Fruit fly (Drosophila melanogaster) whole organism, embryonic: ENCODE data around the gene GIIIspla2.

ENCODE experiments used
- Asciz ChIP-seq: fragments of 200-800 bp; sonication (Bioruptor generic); optimal IDR thresholded peaks from 2 replicates; lab custom pipeline; 2017; ENCODE audit warnings: missing biosample characterization, mild to moderate bottlenecking, missing genetic modification characterization, missing genetic modification reagents
- B-H2 ChIP-seq: fragments of 200-800 bp; sonication (Bioruptor generic); optimal IDR thresholded peaks from 2 replicates; lab custom pipeline; 2018; ENCODE audit warnings: missing biosample characterization, mild to moderate bottlenecking, missing genetic modification characterization
- CG10979 ChIP-seq: fragments of 200-800 bp; sonication (Bioruptor generic); optimal IDR thresholded peaks from 2 replicates; lab custom pipeline; 2018; ENCODE audit warnings: missing biosample characterization, mild to moderate bottlenecking, missing genetic modification characterization, moderate library complexity
- CG11085 ChIP-seq: fragments of 200-800 bp; sonication (Bioruptor generic); IDR thresholded peaks from 2 replicates; pipeline ENCODE4 v1.3.6; 2022; ENCODE audit warnings: missing biosample characterization, missing genetic modification characterization
- CG12071 ChIP-seq: fragments of 200-800 bp; sonication (Bioruptor generic); optimal IDR thresholded peaks from 3 replicates; lab custom pipeline; 2018; ENCODE audit warnings: missing biosample characterization, mild to moderate bottlenecking, missing genetic modification characterization
- CG12744 ChIP-seq: fragments of 200-800 bp; sonication (Bioruptor generic); optimal IDR thresholded peaks from 2 replicates; lab custom pipeline; 2016; ENCODE audit warnings: missing biosample characterization, missing genetic modification characterization
- CG13894 ChIP-seq: fragments of 200-800 bp; sonication (Bioruptor generic); optimal IDR thresholded peaks from 3 replicates; lab custom pipeline; 2018; ENCODE audit warnings: missing biosample characterization, mild to moderate bottlenecking, missing genetic modification characterization, moderate library complexity
- CG14965 ChIP-seq: fragments of 200-800 bp; sonication (Bioruptor generic); optimal IDR thresholded peaks from 2 replicates; lab custom pipeline; 2016; ENCODE audit warnings: missing biosample characterization, missing genetic modification characterization, borderline replicate concordance
- CG15514 ChIP-seq: fragments of 200-800 bp; sonication (Bioruptor generic); optimal IDR thresholded peaks from 3 replicates; lab custom pipeline; 2017; ENCODE audit warnings: missing biosample characterization, missing genetic modification characterization, mild to moderate bottlenecking, moderate library complexity, missing genetic modification reagents
- CG16813 ChIP-seq: fragments of 200-800 bp; sonication (Bioruptor generic); IDR thresholded peaks from 3 replicates; pipeline ENCODE4 v1.3.6; 2022; ENCODE audit warnings: missing biosample characterization, missing genetic modification characterization; ENCODE audit not compliant: partially characterized antibody
- CG16863 ChIP-seq: fragments of 200-800 bp; sonication (Bioruptor generic); optimal IDR thresholded peaks from 3 replicates; lab custom pipeline; 2016; ENCODE audit warnings: missing biosample characterization, missing genetic modification characterization
- CG32772 ChIP-seq: fragments of 200-800 bp; sonication (Bioruptor generic); IDR thresholded peaks from 2 replicates; pipeline ENCODE4 v1.3.6; 2022; ENCODE audit warnings: missing biosample characterization, missing genetic modification characterization
- CG33557 ChIP-seq: fragments of 200-800 bp; sonication (Bioruptor generic); optimal IDR thresholded peaks from 2 replicates; lab custom pipeline; 2019; ENCODE audit warnings: missing biosample characterization, mild to moderate bottlenecking, missing genetic modification characterization, moderate library complexity
- CG43689 ChIP-seq: fragments of 200-800 bp; sonication (Bioruptor generic); IDR thresholded peaks from 2 replicates; pipeline ENCODE4 v1.3.6; 2022; ENCODE audit warnings: missing biosample characterization, missing genetic modification characterization
- CG4820 ChIP-seq: fragments of 200-800 bp; sonication (Bioruptor generic); optimal IDR thresholded peaks from 3 replicates; lab custom pipeline; 2016; ENCODE audit warnings: missing biosample characterization, missing genetic modification characterization
- CG5953 ChIP-seq: fragments of 200-800 bp; sonication (Bioruptor generic); IDR thresholded peaks from 2 replicates; pipeline ENCODE4 v1.3.6; 2022; ENCODE audit warnings: missing biosample characterization, missing genetic modification characterization
- CG6683 ChIP-seq: fragments of 200-800 bp; sonication (Bioruptor generic); optimal IDR thresholded peaks from 2 replicates; lab custom pipeline; 2017; ENCODE audit warnings: missing biosample characterization, mild to moderate bottlenecking, missing genetic modification characterization, missing genetic modification reagents
- CG7271 ChIP-seq: fragments of 200-800 bp; sonication (Bioruptor generic); optimal IDR thresholded peaks from 2 replicates; lab custom pipeline; 2018; ENCODE audit warnings: missing biosample characterization, mild to moderate bottlenecking, missing genetic modification characterization, moderate library complexity
- CG7745 ChIP-seq: fragments of 200-800 bp; sonication (Bioruptor generic); optimal IDR thresholded peaks from 2 replicates; lab custom pipeline; 2018; ENCODE audit warnings: missing biosample characterization, mild to moderate bottlenecking, missing genetic modification characterization, moderate library complexity
- CG8359 ChIP-seq: fragments of 200-800 bp; sonication (Bioruptor generic); optimal IDR thresholded peaks from 2 replicates; lab custom pipeline; 2017; ENCODE audit warnings: missing biosample characterization, mild to moderate bottlenecking, missing genetic modification characterization, borderline replicate concordance
- Dad ChIP-seq: fragments of 200-800 bp; sonication (Bioruptor generic); optimal IDR thresholded peaks from 3 replicates; lab custom pipeline; 2016; ENCODE audit warnings: missing biosample characterization, missing genetic modification characterization
- Dek ChIP-seq: fragments of 200-800 bp; sonication (Bioruptor generic); optimal IDR thresholded peaks from 3 replicates; lab custom pipeline; 2019; ENCODE audit warnings: missing biosample characterization, mild to moderate bottlenecking, missing genetic modification characterization, moderate library complexity
- Dip3 ChIP-seq: fragments of 200-800 bp; sonication (Bioruptor generic); optimal IDR thresholded peaks from 3 replicates; lab custom pipeline; 2016; ENCODE audit warnings: missing biosample characterization, missing genetic modification characterization
- Doc2 ChIP-seq: fragments of 200-800 bp; sonication (Bioruptor generic); IDR thresholded peaks from 2 replicates; pipeline ENCODE4 v1.3.6; 2022; ENCODE audit warnings: missing biosample characterization, missing genetic modification characterization
- H15 ChIP-seq: fragments of 200-800 bp; sonication (Bioruptor generic); IDR thresholded peaks from 3 replicates; pipeline ENCODE4 v1.3.6; 2022; ENCODE audit warnings: missing biosample characterization, missing genetic modification characterization
- HLH54F ChIP-seq: fragments of 200-800 bp; sonication (Bioruptor generic); optimal IDR thresholded peaks from 3 replicates; lab custom pipeline; 2016; ENCODE audit warnings: missing biosample characterization, missing genetic modification characterization
- HLHmδ ChIP-seq: fragments of 200-800 bp; sonication (Bioruptor generic); optimal IDR thresholded peaks from 2 replicates; lab custom pipeline; 2018; ENCODE audit warnings: missing biosample characterization, mild to moderate bottlenecking, missing genetic modification characterization, moderate library complexity
- Kr ChIP-seq: fragments of 200-800 bp; sonication (Bioruptor generic); optimal IDR thresholded peaks from 2 replicates; lab custom pipeline; 2017; ENCODE audit warnings: missing biosample characterization, mild to moderate bottlenecking, missing genetic modification characterization
- Sry-δ ChIP-seq: fragments of 200-800 bp; sonication (Bioruptor generic); optimal IDR thresholded peaks from 2 replicates; lab custom pipeline; 2016; ENCODE audit warnings: missing biosample characterization, missing genetic modification characterization
- ato ChIP-seq: fragments of 200-800 bp; sonication (Bioruptor generic); IDR thresholded peaks from 2 replicates; pipeline ENCODE4 v1.3.6; 2022; ENCODE audit warnings: missing biosample characterization, missing genetic modification characterization; ENCODE audit not compliant: partially characterized antibody
- az2 ChIP-seq: fragments of 200-800 bp; sonication (Bioruptor generic); optimal IDR thresholded peaks from 3 replicates; lab custom pipeline; 2016; ENCODE audit warnings: missing biosample characterization, missing genetic modification characterization
- dati ChIP-seq: fragments of 200-800 bp; sonication (Bioruptor generic); IDR thresholded peaks from 2 replicates; pipeline ENCODE4 v1.3.6; 2022; ENCODE audit warnings: missing biosample characterization, missing genetic modification characterization
- disco-r ChIP-seq: fragments of 200-800 bp; sonication (Bioruptor generic); optimal IDR thresholded peaks from 2 replicates; lab custom pipeline; 2016; ENCODE audit warnings: missing biosample characterization, missing genetic modification characterization
- en ChIP-seq: fragments of 200-800 bp; sonication (Bioruptor generic); optimal IDR thresholded peaks from 2 replicates; lab custom pipeline; 2016; ENCODE audit warnings: missing biosample characterization, missing genetic modification characterization
- esg ChIP-seq: fragments of 200-800 bp; sonication (Bioruptor generic); conservative IDR thresholded peaks from 2 replicates; pipeline ENCODE4 v1.3.6; 2022; ENCODE audit warnings: missing biosample characterization, missing genetic modification characterization
- exex ChIP-seq: fragments of 200-800 bp; sonication (Bioruptor generic); optimal IDR thresholded peaks from 4 replicates; lab custom pipeline; 2018; ENCODE audit warnings: missing biosample characterization, mild to moderate bottlenecking, missing genetic modification characterization, moderate library complexity
- fu2 ChIP-seq: fragments of 200-800 bp; sonication (Bioruptor generic); optimal IDR thresholded peaks from 2 replicates; lab custom pipeline; 2016; ENCODE audit warnings: missing biosample characterization, missing genetic modification characterization
- gfzf ChIP-seq: fragments of 200-800 bp; sonication (Bioruptor generic); optimal IDR thresholded peaks from 2 replicates; lab custom pipeline; 2016; ENCODE audit warnings: missing biosample characterization, mild to moderate bottlenecking, missing genetic modification characterization, moderate library complexity
- gsb-n ChIP-seq: fragments of 200-800 bp; sonication (Bioruptor generic); optimal IDR thresholded peaks from 3 replicates; lab custom pipeline; 2018; ENCODE audit warnings: missing biosample characterization, mild to moderate bottlenecking, missing genetic modification characterization
- hkb ChIP-seq, 2 experiments: fragments of 200-800 bp in 1 of 2; fragments of >200 bp in 1 of 2; sonication (Bioruptor generic) in 1 of 2; IDR thresholded peaks in 1 of 2; optimal IDR thresholded peaks in 1 of 2; 2 replicates each; pipeline versions ENCODE4 v1.3.6 to Lab custom; 2017 to 2022; ENCODE audit warnings: missing biosample characterization in 1 of 2, missing genetic modification characterization in 1 of 2
- otp ChIP-seq: fragments of 200-800 bp; sonication (Bioruptor generic); IDR thresholded peaks from 3 replicates; pipeline ENCODE4, ENCODE4 v1.3.6; 2022; ENCODE audit warnings: missing biosample characterization, missing genetic modification characterization
- p53 ChIP-seq: fragments of 200-800 bp; sonication (Bioruptor generic); optimal IDR thresholded peaks from 2 replicates; lab custom pipeline; 2016; ENCODE audit warnings: missing biosample characterization, missing genetic modification characterization
- pb ChIP-seq: fragments of 200-800 bp; sonication (Bioruptor generic); optimal IDR thresholded peaks from 3 replicates; lab custom pipeline; 2016; ENCODE audit warnings: missing biosample characterization, missing genetic modification characterization
- pnt ChIP-seq: fragments of 200-800 bp; sonication (Bioruptor generic); optimal IDR thresholded peaks from 3 replicates; lab custom pipeline; 2016; ENCODE audit warnings: missing biosample characterization, missing genetic modification characterization
- prd ChIP-seq, 3 experiments: fragments of >200 bp in 2 of 3; fragments of 200-800 bp in 1 of 3; sonication (Bioruptor generic) in 1 of 3; optimal IDR thresholded peaks in 2 of 3; IDR thresholded peaks in 1 of 3; 2 replicates in 2 of 3; 3 replicates in 1 of 3; pipeline versions ENCODE4 v1.3.6 to Lab custom; 2017 to 2022; ENCODE audit warnings: missing biosample characterization in 1 of 3, missing genetic modification characterization in 1 of 3
- psq ChIP-seq: fragments of 200-800 bp; sonication (Bioruptor generic); optimal IDR thresholded peaks from 2 replicates; lab custom pipeline; 2017; ENCODE audit warnings: missing biosample characterization, missing genetic modification characterization
- pum ChIP-seq: fragments of 200-800 bp; sonication (Bioruptor generic); optimal IDR thresholded peaks from 2 replicates; lab custom pipeline; 2016; ENCODE audit warnings: missing biosample characterization, missing genetic modification characterization
- run ChIP-seq: fragments of 200-800 bp; sonication (Bioruptor generic); optimal IDR thresholded peaks from 3 replicates; lab custom pipeline; 2018; ENCODE audit warnings: missing biosample characterization, mild to moderate bottlenecking, missing genetic modification characterization
- sna ChIP-seq: fragments of 200-800 bp; sonication (Bioruptor generic); IDR thresholded peaks from 2 replicates; pipeline ENCODE4 v1.3.6; 2022; ENCODE audit warnings: missing biosample characterization, missing genetic modification characterization; ENCODE audit not compliant: partially characterized antibody
- yki ChIP-seq: fragments of >200 bp; optimal IDR thresholded peaks from 3 replicates; lab custom pipeline; 2018

The GIIIspla2 gene

dm6 chrX:8112715-8113114 lies 44.7 kb upstream of the GIIIspla2 start (continued):
- TF ChIP-seq B-H2 (GFP tag; lab: Kevin White, UChicago): no peak
- TF ChIP-seq Dip3 (GFP tag; lab: Kevin White, UChicago): peak; percentile 2
- TF ChIP-seq Doc2 (GFP tag; lab: Robert Waterston, UW): no peak
- no peak for TF ChIP-seq Asciz
- peak; percentile 2 for TF ChIP-seq fu2 (GFP tag; lab: Kevin White, UChicago)
- no peak for TF ChIP-seq CG12071 (GFP tag; lab: Kevin White, UChicago)
- TF ChIP-seq CG13894 (tag; lab: Kevin White, UChicago): no peak
- no peak for TF ChIP-seq H15 (GFP tag; lab: Robert Waterston, UW)
- TF ChIP-seq Dek (tag; lab: Kevin White, UChicago): peak; percentile 26
- TF ChIP-seq CG10979 (tag; lab: Kevin White, UChicago): no peak
- no peak for TF ChIP-seq HLHmδ
- no peak for TF ChIP-seq CG7271
- no peak for TF ChIP-seq CG43689 (GFP tag; lab: Robert Waterston, UW)
- no peak for TF ChIP-seq Dad (GFP tag; lab: Kevin White, UChicago)
- no peak for TF ChIP-seq Kr
- no peak for TF ChIP-seq p53 (GFP tag; lab: Kevin White, UChicago)
- no peak for TF ChIP-seq az2 (GFP tag; lab: Kevin White, UChicago)
- no peak for TF ChIP-seq ato
- TF ChIP-seq pum (GFP tag; lab: Kevin White, UChicago): no peak
- TF ChIP-seq hkb (optimal IDR thresholded peaks at IDR 0.05; lab: Kevin White, UChicago): no peak
- TF ChIP-seq hkb (GFP tag; IDR thresholded peaks at IDR 0.05; lab: Robert Waterston, UW): peak; percentile 39; the same call in 1 of the 2 replicates
- no peak for TF ChIP-seq CG16813
- peak; percentile 17 for TF ChIP-seq CG15514 (GFP tag; lab: Kevin White, UChicago)
- no peak for TF ChIP-seq CG5953 (GFP tag; lab: Robert Waterston, UW)
- TF ChIP-seq HLH54F: no peak
- TF ChIP-seq Sry-δ (GFP tag; lab: Kevin White, UChicago): no peak
- no peak for TF ChIP-seq disco-r (GFP tag; lab: Kevin White, UChicago)
- no peak for TF ChIP-seq CG6683 (GFP tag; lab: Kevin White, UChicago)
- no peak for TF ChIP-seq yki (lab: Kevin White, UChicago)
- no peak for TF ChIP-seq CG8359
- no peak for TF ChIP-seq gfzf (GFP tag; lab: Kevin White, UChicago)
- TF ChIP-seq CG7745 (tag; lab: Kevin White, UChicago): no peak
- no peak for TF ChIP-seq CG33557 (GFP tag; lab: Kevin White, UChicago)
- no peak for TF ChIP-seq CG14965 (GFP tag; lab: Kevin White, UChicago)
- no peak for TF ChIP-seq pnt (GFP tag; lab: Kevin White, UChicago)
- no peak for TF ChIP-seq run (tag; lab: Kevin White, UChicago)
- TF ChIP-seq en (GFP tag; lab: Kevin White, UChicago): no peak
- no peak for TF ChIP-seq CG4820 (GFP tag; lab: Kevin White, UChicago)
- no peak for TF ChIP-seq otp (GFP tag; lab: Robert Waterston, UW)
- TF ChIP-seq psq: no peak
- TF ChIP-seq pb (GFP tag; lab: Kevin White, UChicago): peak; percentile 17
- no peak for TF ChIP-seq CG12744
- no peak for TF ChIP-seq CG32772 (GFP tag; lab: Robert Waterston, UW)
- no peak for TF ChIP-seq exex (tag; lab: Kevin White, UChicago)
- no peak for TF ChIP-seq prd (optimal IDR thresholded peaks at IDR 0.05; lab: Kevin White, UChicago)
- TF ChIP-seq prd (GFP tag; IDR thresholded peaks at IDR 0.05; lab: Robert Waterston, UW): no peak; the same call in 2 of the 3 replicates
- TF ChIP-seq sna (GFP tag; lab: Robert Waterston, UW): no peak
- no peak for TF ChIP-seq dati
- TF ChIP-seq CG11085 (GFP tag; lab: Robert Waterston, UW): no peak
- peak; percentile 36; the same call in 1 of the 2 replicates for TF ChIP-seq esg
- TF ChIP-seq gsb-n (tag; lab: Kevin White, UChicago): no peak
- no peak for TF ChIP-seq CG16863
